Fruit fly (Drosophila melanogaster) whole organism, embryonic: ENCODE measurements around the gene BomT3.

Experiments used
- Ada2b ChIP-seq: fragments of 200-800 bp; sonication (Bioruptor generic); IDR thresholded peaks from 2 replicates; pipeline ENCODE4 v1.3.6; 2022; ENCODE audit warnings: missing biosample characterization, missing genetic modification characterization
- Aef1 ChIP-seq: fragments of 200-800 bp; sonication (Bioruptor generic); IDR thresholded peaks from 3 replicates; pipeline ENCODE4 v1.3.6; 2022; ENCODE audit warnings: missing biosample characterization, missing genetic modification characterization
- Atf3 ChIP-seq: fragments of 200-800 bp; sonication (Bioruptor generic); optimal IDR thresholded peaks from 3 replicates; lab custom pipeline; 2016; ENCODE audit warnings: missing biosample characterization, missing genetic modification characterization
- CG11247 ChIP-seq: fragments of 200-800 bp; sonication (Bioruptor generic); IDR thresholded peaks from 2 replicates; pipeline ENCODE4 v1.3.6; 2022; ENCODE audit warnings: missing biosample characterization, missing genetic modification characterization
- CG11723 ChIP-seq: fragments of 200-800 bp; sonication (Bioruptor generic); optimal IDR thresholded peaks from 2 replicates; lab custom pipeline; 2017; ENCODE audit warnings: missing biosample characterization, mild to moderate bottlenecking, missing genetic modification characterization
- CG12071 ChIP-seq: fragments of 200-800 bp; sonication (Bioruptor generic); optimal IDR thresholded peaks from 3 replicates; lab custom pipeline; 2018; ENCODE audit warnings: missing biosample characterization, mild to moderate bottlenecking, missing genetic modification characterization
- CG14710 ChIP-seq: fragments of 200-800 bp; sonication (Bioruptor generic); optimal IDR thresholded peaks from 3 replicates; lab custom pipeline; 2019; ENCODE audit warnings: missing biosample characterization, mild to moderate bottlenecking, missing genetic modification characterization, moderate library complexity
- CG15514 ChIP-seq: fragments of 200-800 bp; sonication (Bioruptor generic); optimal IDR thresholded peaks from 3 replicates; lab custom pipeline; 2017; ENCODE audit warnings: missing biosample characterization, missing genetic modification characterization, mild to moderate bottlenecking, moderate library complexity, missing genetic modification reagents
- CG17186 ChIP-seq: fragments of 200-800 bp; sonication (Bioruptor generic); optimal IDR thresholded peaks from 3 replicates; lab custom pipeline; 2017; ENCODE audit warnings: missing biosample characterization, missing genetic modification reagents, missing genetic modification characterization
- CG17359 ChIP-seq: fragments of 200-800 bp; sonication (Bioruptor generic); optimal IDR thresholded peaks from 3 replicates; lab custom pipeline; 2018; ENCODE audit warnings: missing biosample characterization, mild to moderate bottlenecking, missing genetic modification characterization, moderate library complexity
- CG17361 ChIP-seq: fragments of 200-800 bp; sonication (Bioruptor generic); IDR thresholded peaks from 3 replicates; pipeline ENCODE4 v1.3.6; 2022; ENCODE audit warnings: missing biosample characterization, missing genetic modification characterization
- CG17568 ChIP-seq: fragments of 200-800 bp; sonication (Bioruptor generic); optimal IDR thresholded peaks from 2 replicates; lab custom pipeline; 2018; ENCODE audit warnings: missing biosample characterization, mild to moderate bottlenecking, missing genetic modification characterization, moderate library complexity
- CG18262 ChIP-seq: fragments of 200-800 bp; optimal IDR thresholded peaks from 3 replicates; lab custom pipeline; 2019; ENCODE audit warnings: missing biosample characterization, mild to moderate bottlenecking, missing genetic modification characterization, moderate library complexity
- CG18599 ChIP-seq: fragments of 200-800 bp; sonication (Bioruptor generic); optimal IDR thresholded peaks from 3 replicates; lab custom pipeline; 2017; ENCODE audit warnings: missing biosample characterization, missing genetic modification characterization, mild to moderate bottlenecking, moderate library complexity, missing genetic modification reagents
- CG2199 ChIP-seq: fragments of 200-800 bp; sonication (Bioruptor generic); IDR thresholded peaks from 3 replicates; pipeline ENCODE4 v1.3.6; 2022; ENCODE audit warnings: missing biosample characterization, missing genetic modification characterization
- CG31441 ChIP-seq: fragments of 200-800 bp; sonication (Bioruptor generic); IDR thresholded peaks from 2 replicates; pipeline ENCODE4 v1.3.6; 2022; ENCODE audit warnings: missing biosample characterization, missing genetic modification characterization
- CG32532 ChIP-seq: fragments of 200-800 bp; sonication (Bioruptor generic); IDR thresholded peaks from 2 replicates; pipeline ENCODE4 v1.3.6; 2022; ENCODE audit warnings: missing biosample characterization, missing genetic modification characterization
- CG32767 ChIP-seq: fragments of 200-800 bp; sonication (Bioruptor generic); IDR thresholded peaks from 2 replicates; pipeline ENCODE4 v1.3.6; 2022; ENCODE audit warnings: missing biosample characterization, missing genetic modification characterization
- CG34224 ChIP-seq: fragments of 200-800 bp; sonication (Bioruptor generic); IDR thresholded peaks from 3 replicates; pipeline ENCODE4 v1.3.6; 2022; ENCODE audit warnings: missing biosample characterization, missing genetic modification characterization; ENCODE audit not compliant: partially characterized antibody
- CG6683 ChIP-seq: fragments of 200-800 bp; sonication (Bioruptor generic); optimal IDR thresholded peaks from 2 replicates; lab custom pipeline; 2017; ENCODE audit warnings: missing biosample characterization, mild to moderate bottlenecking, missing genetic modification characterization, missing genetic modification reagents
- CG7839 ChIP-seq: fragments of 200-800 bp; sonication (Bioruptor generic); optimal IDR thresholded peaks from 3 replicates; lab custom pipeline; 2018; ENCODE audit warnings: missing biosample characterization, mild to moderate bottlenecking, missing genetic modification characterization, moderate library complexity
- CG8388 ChIP-seq: fragments of 200-800 bp; sonication (Bioruptor generic); optimal IDR thresholded peaks from 2 replicates; lab custom pipeline; 2019; ENCODE audit warnings: missing biosample characterization, mild to moderate bottlenecking, missing genetic modification characterization, moderate library complexity
- CG8924 ChIP-seq: fragments of 200-800 bp; optimal IDR thresholded peaks from 3 replicates; lab custom pipeline; 2019; ENCODE audit warnings: missing biosample characterization, mild to moderate bottlenecking, missing genetic modification characterization, moderate library complexity
- CG8944 ChIP-seq: fragments of 200-800 bp; sonication (Bioruptor generic); optimal IDR thresholded peaks from 3 replicates; lab custom pipeline; 2016; ENCODE audit warnings: missing biosample characterization, missing genetic modification characterization
- CG9215 ChIP-seq: fragments of 200-800 bp; sonication (Bioruptor generic); IDR thresholded peaks from 2 replicates; pipeline ENCODE4 v1.3.6; 2022; ENCODE audit warnings: missing biosample characterization, missing genetic modification characterization
- CG9609 ChIP-seq: fragments of 200-800 bp; sonication (Bioruptor generic); optimal IDR thresholded peaks from 3 replicates; lab custom pipeline; 2016; ENCODE audit warnings: missing biosample characterization, missing genetic modification characterization
- Ets97D ChIP-seq: fragments of 200-800 bp; sonication (Bioruptor generic); optimal IDR thresholded peaks from 3 replicates; lab custom pipeline; 2016; ENCODE audit warnings: missing biosample characterization, missing genetic modification characterization
- Fer3 ChIP-seq: fragments of 200-800 bp; sonication (Bioruptor generic); optimal IDR thresholded peaks from 2 replicates; lab custom pipeline; 2018; ENCODE audit warnings: missing biosample characterization, mild to moderate bottlenecking, missing genetic modification characterization, moderate library complexity
- Gug ChIP-seq: fragments of 200-800 bp; sonication (Bioruptor generic); IDR thresholded peaks from 4 replicates; pipeline ENCODE4 v1.3.6; 2022; ENCODE audit warnings: missing biosample characterization, missing genetic modification characterization
- NC2β ChIP-seq: fragments of 200-800 bp; sonication (Bioruptor generic); optimal IDR thresholded peaks from 2 replicates; lab custom pipeline; 2016; ENCODE audit warnings: missing biosample characterization, missing genetic modification characterization
- NFAT ChIP-seq: fragments of 200-800 bp; sonication (Bioruptor generic); IDR thresholded peaks from 2 replicates; pipeline ENCODE4 v1.3.6; 2022; ENCODE audit warnings: missing biosample characterization, missing genetic modification characterization
- Nf-YB ChIP-seq: fragments of 200-800 bp; sonication (Bioruptor generic); optimal IDR thresholded peaks from 3 replicates; lab custom pipeline; 2019; ENCODE audit warnings: missing biosample characterization, mild to moderate bottlenecking, missing genetic modification characterization, moderate library complexity
- Oaz ChIP-seq: fragments of 200-800 bp; sonication (Bioruptor generic); IDR thresholded peaks from 2 replicates; pipeline ENCODE4 v1.3.6; 2022; ENCODE audit warnings: missing biosample characterization, missing genetic modification characterization
- Poxn ChIP-seq: fragments of 200-800 bp; sonication (Bioruptor generic); IDR thresholded peaks from 2 replicates; pipeline ENCODE4 v1.3.6; 2022; ENCODE audit warnings: missing biosample characterization, missing genetic modification characterization
- Ptx1 ChIP-seq: fragments of 200-800 bp; sonication (Bioruptor generic); IDR thresholded peaks from 2 replicates; pipeline ENCODE4 v1.3.6; 2022; ENCODE audit warnings: missing biosample characterization, missing genetic modification characterization
- Sin3A ChIP-seq: fragments of >200 bp; optimal IDR thresholded peaks from 2 replicates; lab custom pipeline; 2018
- Tbp ChIP-seq: fragments of >200 bp; optimal IDR thresholded peaks from 2 replicates; lab custom pipeline; 2018; ENCODE audit warnings: missing biosample characterization, missing genetic modification characterization
- Xbp1 ChIP-seq: fragments of 200-800 bp; sonication (Bioruptor generic); optimal IDR thresholded peaks from 3 replicates; lab custom pipeline; 2016; ENCODE audit warnings: missing biosample characterization, mild to moderate bottlenecking, missing genetic modification characterization
- ac ChIP-seq: fragments of 200-800 bp; sonication (Bioruptor generic); optimal IDR thresholded peaks from 3 replicates; lab custom pipeline; 2017; ENCODE audit warnings: missing biosample characterization, mild to moderate bottlenecking, missing genetic modification characterization
- cg ChIP-seq: fragments of 200-800 bp; sonication (Bioruptor generic); optimal IDR thresholded peaks from 3 replicates; lab custom pipeline; 2019; ENCODE audit warnings: missing biosample characterization, mild to moderate bottlenecking, missing genetic modification characterization, moderate library complexity
- corto ChIP-seq: fragments of 200-800 bp; sonication (Bioruptor generic); optimal IDR thresholded peaks from 2 replicates; lab custom pipeline; 2016; ENCODE audit warnings: missing biosample characterization, mild to moderate bottlenecking, missing genetic modification characterization, moderate library complexity
- dpn ChIP-seq, 2 experiments: fragments of 200-800 bp; sonication (Bioruptor generic); optimal IDR thresholded peaks; 3 replicates each; lab custom pipeline; 2016; ENCODE audit warnings: missing biosample characterization in 2 of 2, missing genetic modification characterization in 2 of 2
- eve ChIP-seq, 2 experiments: fragments of >200 bp; optimal IDR thresholded peaks; 2 replicates each; lab custom pipeline; 2017; ENCODE audit warnings: missing biosample characterization in 2 of 2, missing genetic modification characterization in 2 of 2
- gsb ChIP-seq: fragments of 200-800 bp; sonication (Bioruptor generic); IDR thresholded peaks from 2 replicates; pipeline ENCODE4 v1.3.6; 2022; ENCODE audit warnings: missing biosample characterization, missing genetic modification characterization
- luna ChIP-seq: fragments of 200-800 bp; sonication (Bioruptor generic); optimal IDR thresholded peaks from 2 replicates; lab custom pipeline; 2016; ENCODE audit warnings: missing biosample characterization, missing genetic modification characterization
- odd ChIP-seq: fragments of 200-800 bp; sonication (Bioruptor generic); optimal IDR thresholded peaks from 2 replicates; lab custom pipeline; 2017; ENCODE audit warnings: missing biosample characterization, mild to moderate bottlenecking, missing genetic modification characterization
- pnt ChIP-seq: fragments of 200-800 bp; sonication (Bioruptor generic); optimal IDR thresholded peaks from 3 replicates; lab custom pipeline; 2016; ENCODE audit warnings: missing biosample characterization, missing genetic modification characterization
- ranshi ChIP-seq: fragments of 200-800 bp; sonication (Bioruptor generic); IDR thresholded peaks from 2 replicates; pipeline ENCODE4 v1.3.6; 2022; ENCODE audit warnings: missing biosample characterization, missing genetic modification characterization
- sens ChIP-seq: fragments of 200-800 bp; sonication (Bioruptor generic); peaks from one replicate; lab custom pipeline; 2016; ENCODE audit warnings: missing biosample characterization, missing genetic modification characterization
- so ChIP-seq: fragments of 200-800 bp; sonication (Bioruptor generic); IDR thresholded peaks from 3 replicates; pipeline ENCODE4 v1.3.6; 2022; ENCODE audit warnings: missing biosample characterization, missing genetic modification characterization
- toy ChIP-seq: fragments of 200-800 bp; sonication (Bioruptor generic); IDR thresholded peaks from 2 replicates; pipeline ENCODE4 v1.3.6; 2022; ENCODE audit warnings: missing biosample characterization, missing genetic modification characterization
- wdn ChIP-seq: fragments of 200-800 bp; sonication (Bioruptor generic); IDR thresholded peaks from 2 replicates; pipeline ENCODE4 v1.3.6; 2022; ENCODE audit warnings: missing biosample characterization, missing genetic modification characterization
- zen ChIP-seq: fragments of 200-800 bp; sonication (Bioruptor generic); optimal IDR thresholded peaks from 3 replicates; lab custom pipeline; 2018; ENCODE audit warnings: missing biosample characterization, mild to moderate bottlenecking, missing genetic modification characterization, moderate library complexity

The BomT3 gene

DNA sequence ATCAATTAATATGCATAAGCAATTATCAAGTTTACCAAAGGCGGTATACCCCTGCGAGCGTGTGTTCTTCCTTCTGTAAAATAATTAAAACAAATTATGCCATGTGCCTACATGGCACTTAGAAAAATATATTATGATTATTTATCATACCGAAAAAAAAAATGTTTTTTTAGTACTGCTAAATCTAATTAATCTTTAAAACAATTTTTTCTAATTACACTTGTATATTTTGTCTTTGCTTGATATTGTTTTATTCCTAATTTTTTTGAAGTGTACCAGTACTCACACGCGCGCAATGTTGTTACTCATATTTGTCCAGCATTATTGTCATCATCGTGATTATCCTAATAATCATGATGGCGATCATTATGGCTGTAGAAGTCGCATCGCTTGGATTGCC is 37.1 kb upstream of the BomT3 start (continued):
- TF ChIP-seq odd (GFP tag; lab: Kevin White, UChicago): no peak
- TF ChIP-seq CG9609 (GFP tag; lab: Kevin White, UChicago): no peak
- TF ChIP-seq Nf-YB (GFP tag; lab: Kevin White, UChicago): no peak
- TF ChIP-seq CG2199 (GFP tag; lab: Robert Waterston, UW): no peak
- TF ChIP-seq CG17186 (GFP tag; lab: Kevin White, UChicago): no peak
- TF ChIP-seq gsb (GFP tag; lab: Robert Waterston, UW): no peak
- no peak for TF ChIP-seq eve (GFP tag; optimal IDR thresholded peaks at IDR 0.05; lab: Kevin White, UChicago)
- TF ChIP-seq Ada2b: no peak
- no peak for TF ChIP-seq ranshi
- no peak for TF ChIP-seq CG18599 (GFP tag; lab: Kevin White, UChicago)
- TF ChIP-seq Fer3 (tag; lab: Kevin White, UChicago): peak; percentile 12
- 0 out of 2 replicates have a peak, but pooled peaks have one; percentile 45 for TF ChIP-seq CG32532
- no peak for TF ChIP-seq cg (GFP tag; lab: Kevin White, UChicago)
- TF ChIP-seq corto (GFP tag; lab: Kevin White, UChicago): no peak
- TF ChIP-seq CG17359: peak; percentile 21
- no peak for TF ChIP-seq Ets97D (GFP tag; lab: Kevin White, UChicago)
- TF ChIP-seq sens (GFP tag; lab: Kevin White, UChicago): peak; percentile 58
- TF ChIP-seq dpn (GFP tag; optimal IDR thresholded peaks at IDR 0.05; lab: Kevin White, UChicago): no peak
- no peak for TF ChIP-seq Poxn (GFP tag; lab: Robert Waterston, UW)
- no peak for TF ChIP-seq CG34224 (GFP tag; lab: Robert Waterston, UW)
- TF ChIP-seq so (GFP tag; lab: Robert Waterston, UW): 0 out of 3 replicates have a peak, but pooled peaks have one; percentile 35
- no peak for TF ChIP-seq pnt
- TF ChIP-seq ac (GFP tag; lab: Kevin White, UChicago): no peak
- no peak for TF ChIP-seq CG8944 (GFP tag; lab: Kevin White, UChicago)
- TF ChIP-seq CG32767 (GFP tag; lab: Robert Waterston, UW): no peak
- peak; percentile 52 for TF ChIP-seq CG31441 (GFP tag; lab: Robert Waterston, UW)
- TF ChIP-seq CG12071 (GFP tag; lab: Kevin White, UChicago): no peak
- TF ChIP-seq CG11247 (GFP tag; lab: Robert Waterston, UW): no peak
- TF ChIP-seq CG18262: peak; percentile 39
- TF ChIP-seq wdn (GFP tag; lab: Robert Waterston, UW): no peak
- TF ChIP-seq Aef1 (GFP tag; lab: Robert Waterston, UW): no peak
- TF ChIP-seq Ptx1: 0 out of 2 replicates have a peak, but pooled peaks have one; percentile 12
- TF ChIP-seq CG8388 (GFP tag; lab: Kevin White, UChicago): peak; percentile 7
- no peak for TF ChIP-seq toy (GFP tag; lab: Robert Waterston, UW)
- no peak for TF ChIP-seq Tbp (GFP tag; lab: Kevin White, UChicago)
- peak; percentile 2 for TF ChIP-seq CG8924 (tag; lab: Kevin White, UChicago)
- no peak for TF ChIP-seq NC2β (GFP tag; lab: Kevin White, UChicago)
- TF ChIP-seq NFAT (GFP tag; lab: Robert Waterston, UW): no peak
- TF ChIP-seq CG9215: no peak
- TF ChIP-seq Atf3 (GFP tag; lab: Kevin White, UChicago): no peak
- no peak for TF ChIP-seq luna (GFP tag; lab: Kevin White, UChicago)
- TF ChIP-seq zen (tag; lab: Kevin White, UChicago): no peak
- TF ChIP-seq CG11723 (GFP tag; lab: Kevin White, UChicago): no peak
- no peak for TF ChIP-seq CG17568 (GFP tag; lab: Kevin White, UChicago)
- peak; percentile 15 for TF ChIP-seq Xbp1 (GFP tag; lab: Kevin White, UChicago)
- TF ChIP-seq CG15514 (GFP tag; lab: Kevin White, UChicago): no peak
- TF ChIP-seq CG6683 (GFP tag; lab: Kevin White, UChicago): no peak
- TF ChIP-seq CG14710: peak; percentile 12
- peak; percentile 53; the same call in 2 of the 3 replicates for TF ChIP-seq CG17361 (GFP tag; lab: Robert Waterston, UW)
- no peak for TF ChIP-seq Oaz
- peak; percentile 40 for TF ChIP-seq CG7839 (tag; lab: Kevin White, UChicago)
- TF ChIP-seq Gug (GFP tag; lab: Robert Waterston, UW): no peak
- no peak for TF ChIP-seq Sin3A (lab: Kevin White, UChicago)
